Worm (Caenorhabditis elegans) whole organism, L4 larva: Measurements from ENCODE around the gene ZC302.3.

ENCODE experiments used
- D1046.2 ChIP-seq: fragments of 200-800 bp; sonication (Bioruptor generic); IDR thresholded peaks from 2 replicates; pipeline ENCODE4 v1.3.6; 2022; ENCODE audit warnings: missing genetic modification characterization, missing compliant biosample characterization
- F49E8.2 ChIP-seq: sonication (generic microtip); optimal IDR thresholded peaks from 2 replicates; lab custom pipeline; 2016; ENCODE audit warnings: missing compliant biosample characterization, mild to moderate bottlenecking, missing genetic modification characterization, borderline replicate concordance
- R02D3.7 ChIP-seq: fragments of 150-350 bp; sonication (generic microtip); optimal IDR thresholded peaks from 3 replicates; lab custom pipeline; 2014; ENCODE audit warnings: missing biosample characterization, missing genetic modification characterization
- ZK337.2 ChIP-seq: fragments of 200-800 bp; sonication (Bioruptor generic); IDR thresholded peaks from 2 replicates; pipeline ENCODE4 v1.3.6; 2022; ENCODE audit warnings: missing genetic modification reagents, missing genetic modification characterization, missing compliant biosample characterization
- aha-1 ChIP-seq: fragments of 150-350 bp; peaks from one replicate; lab custom pipeline; 2014; ENCODE audit warnings: missing biosample characterization, missing genetic modification characterization
- arid-1 ChIP-seq: fragments of 200-800 bp; sonication (Bioruptor generic); conservative IDR thresholded peaks from 2 replicates; pipeline ENCODE4 v1.3.6; 2022; ENCODE audit warnings: missing genetic modification reagents, missing genetic modification characterization, missing compliant biosample characterization
- ceh-20 ChIP-seq: fragments of 200-800 bp; sonication (Bioruptor generic); IDR thresholded peaks from 2 replicates; pipeline ENCODE4 v1.3.6; 2022; ENCODE audit warnings: missing genetic modification reagents, missing genetic modification characterization, missing compliant biosample characterization
- ceh-82 ChIP-seq: sonication (generic microtip); optimal IDR thresholded peaks from 2 replicates; lab custom pipeline; 2017; ENCODE audit warnings: missing biosample characterization, missing genetic modification characterization
- ces-1 ChIP-seq: fragments of 150-350 bp; sonication (generic microtip); optimal IDR thresholded peaks from 4 replicates; lab custom pipeline; 2014; ENCODE audit warnings: missing biosample characterization, missing genetic modification reagents, missing genetic modification characterization
- daf-16 ChIP-seq, 3 experiments: sonication (generic microtip); optimal IDR thresholded peaks; 2 replicates each; lab custom pipeline; 2016 to 2017; ENCODE audit warnings: missing genetic modification characterization in 3 of 3, missing genetic modification reagents in 3 of 3, mild to moderate bottlenecking in 2 of 3, missing compliant biosample characterization in 2 of 3, missing biosample characterization in 1 of 3, moderate library complexity in 1 of 3
- dmd-6 ChIP-seq: fragments of 200-800 bp; sonication (Bioruptor generic); IDR thresholded peaks from 2 replicates; pipeline ENCODE4 v1.3.6; 2022; ENCODE audit warnings: missing genetic modification reagents, missing genetic modification characterization, missing compliant biosample characterization
- dmd-9 ChIP-seq: fragments of 200-800 bp; sonication (Bioruptor generic); IDR thresholded peaks from 2 replicates; pipeline ENCODE4 v1.3.6; 2022; ENCODE audit warnings: missing genetic modification reagents, missing genetic modification characterization, missing compliant biosample characterization
- dve-1 ChIP-seq: sonication (generic microtip); optimal IDR thresholded peaks from 2 replicates; lab custom pipeline; 2017; ENCODE audit warnings: antibody characterized with exemption, mild to moderate bottlenecking, missing genetic modification characterization, missing compliant biosample characterization; ENCODE audit not compliant: insufficient read depth
- egl-43 ChIP-seq: fragments of 200-800 bp; sonication (Bioruptor generic); IDR thresholded peaks from 2 replicates; pipeline ENCODE4 v1.3.6; 2022; ENCODE audit warnings: missing genetic modification reagents, missing genetic modification characterization, missing compliant biosample characterization
- hlh-11 ChIP-seq: fragments of 200-800 bp; sonication (Bioruptor generic); optimal IDR thresholded peaks from 2 replicates; lab custom pipeline; 2018; ENCODE audit warnings: mild to moderate bottlenecking, missing genetic modification characterization, missing compliant biosample characterization
- hlh-30 ChIP-seq: sonication (generic microtip); optimal IDR thresholded peaks from 2 replicates; lab custom pipeline; 2017; ENCODE audit warnings: antibody characterized with exemption, mild to moderate bottlenecking, missing genetic modification characterization, missing compliant biosample characterization; ENCODE audit not compliant: insufficient read depth
- lim-7 ChIP-seq: fragments of 200-800 bp; sonication (Bioruptor generic); IDR thresholded peaks from 2 replicates; pipeline ENCODE4 v1.3.6; 2022; ENCODE audit warnings: missing genetic modification characterization, missing compliant biosample characterization
- lin-13 ChIP-seq: fragments of 150-350 bp; optimal IDR thresholded peaks from 2 replicates; lab custom pipeline; 2014; ENCODE audit warnings: missing biosample characterization, missing genetic modification reagents, missing genetic modification characterization
- madf-9 ChIP-seq: fragments of 200-800 bp; sonication (Bioruptor generic); conservative IDR thresholded peaks from 2 replicates; pipeline ENCODE4 v1.3.6; 2022; ENCODE audit warnings: missing genetic modification reagents, missing genetic modification characterization, missing compliant biosample characterization
- mdl-1 ChIP-seq, 2 experiments: fragments of 150-350 bp in 1 of 2; sonication (generic microtip) in 1 of 2; optimal IDR thresholded peaks; 2 replicates each; lab custom pipeline; 2014 to 2017; ENCODE audit warnings: missing biosample characterization in 2 of 2, missing genetic modification characterization in 2 of 2
- mep-1 ChIP-seq: fragments of 150-350 bp; sonication (generic microtip); optimal IDR thresholded peaks from 3 replicates; lab custom pipeline; 2014; ENCODE audit warnings: missing biosample characterization, missing genetic modification characterization
- mes-2 ChIP-seq: sonication (generic microtip); optimal IDR thresholded peaks from 2 replicates; lab custom pipeline; 2016; ENCODE audit warnings: missing genotype, mild to moderate bottlenecking, missing genetic modification characterization, missing compliant biosample characterization; ENCODE audit not compliant: poor library complexity, severe bottlenecking
- nhr-102 ChIP-seq: sonication (generic microtip); optimal IDR thresholded peaks from 2 replicates; lab custom pipeline; 2016; ENCODE audit warnings: mild to moderate bottlenecking, missing genetic modification characterization, moderate library complexity, missing compliant biosample characterization
- nhr-11 ChIP-seq: fragments of 150-350 bp; optimal IDR thresholded peaks from 2 replicates; lab custom pipeline; 2014; ENCODE audit warnings: missing biosample characterization, missing genetic modification characterization
- nhr-111 ChIP-seq: fragments of 200-800 bp; sonication (Bioruptor generic); optimal IDR thresholded peaks from 2 replicates; lab custom pipeline; 2018; ENCODE audit warnings: mild to moderate bottlenecking, missing genetic modification characterization, missing compliant biosample characterization
- nhr-28 ChIP-seq: fragments of 150-350 bp; optimal IDR thresholded peaks from 2 replicates; lab custom pipeline; 2014; ENCODE audit warnings: missing biosample characterization, missing genetic modification characterization
- nhr-41 ChIP-seq: fragments of 200-800 bp; sonication (Bioruptor generic); IDR thresholded peaks from 2 replicates; pipeline ENCODE4 v1.3.6; 2022; ENCODE audit warnings: missing genetic modification reagents, missing genetic modification characterization, missing compliant biosample characterization
- nhr-42 ChIP-seq: fragments of 200-800 bp; sonication (Bioruptor generic); IDR thresholded peaks from 2 replicates; pipeline ENCODE4 v1.3.6; 2022; ENCODE audit warnings: missing genetic modification characterization, missing compliant biosample characterization
- nhr-48 ChIP-seq: sonication (generic microtip); optimal IDR thresholded peaks from 2 replicates; lab custom pipeline; 2016; ENCODE audit warnings: mild to moderate bottlenecking, missing genetic modification characterization, missing compliant biosample characterization
- nhr-77 ChIP-seq: fragments of 150-350 bp; optimal IDR thresholded peaks from 2 replicates; lab custom pipeline; 2014; ENCODE audit warnings: missing biosample characterization, missing genetic modification characterization
- pqm-1 ChIP-seq: sonication (generic microtip); optimal IDR thresholded peaks from 2 replicates; lab custom pipeline; 2017; ENCODE audit warnings: missing biosample characterization, missing genetic modification characterization
- rbr-2 ChIP-seq: sonication (generic microtip); optimal IDR thresholded peaks from 2 replicates; lab custom pipeline; 2016; ENCODE audit warnings: missing genotype, missing genetic modification characterization, missing compliant biosample characterization
- sdz-12 ChIP-seq: fragments of 200-800 bp; sonication (Bioruptor generic); optimal IDR thresholded peaks from 2 replicates; lab custom pipeline; 2018; ENCODE audit warnings: mild to moderate bottlenecking, missing genetic modification characterization, missing compliant biosample characterization
- spr-1 ChIP-seq: sonication (generic microtip); optimal IDR thresholded peaks from 2 replicates; lab custom pipeline; 2016; ENCODE audit warnings: mild to moderate bottlenecking, missing genetic modification characterization, missing compliant biosample characterization
- tag-97 ChIP-seq: fragments of 200-800 bp; sonication (Bioruptor generic); IDR thresholded peaks from 2 replicates; pipeline ENCODE4 v1.3.6; 2022; ENCODE audit warnings: missing genetic modification characterization, missing compliant biosample characterization
- tra-1 ChIP-seq: fragments of 200-800 bp; sonication (Bioruptor generic); IDR thresholded peaks from 2 replicates; pipeline ENCODE4 v1.3.6; 2022; ENCODE audit warnings: missing genetic modification reagents, missing genetic modification characterization, missing compliant biosample characterization
- unc-39 ChIP-seq: sonication (generic microtip); optimal IDR thresholded peaks from 2 replicates; lab custom pipeline; 2017; ENCODE audit warnings: missing biosample characterization, missing genetic modification characterization
- unc-62 ChIP-seq, 3 experiments: fragments of 150-350 bp in 1 of 3; sonication (generic microtip); optimal IDR thresholded peaks in 2 of 3; peaks in 1 of 3; 1 replicate in 1 of 3; 2 replicates in 2 of 3; lab custom pipeline; 2014 to 2017; ENCODE audit warnings: missing biosample characterization in 3 of 3, missing genetic modification characterization in 3 of 3, missing genetic modification reagents in 3 of 3, missing genotype in 1 of 3
- vab-7 ChIP-seq: fragments of 200-800 bp; sonication (Bioruptor generic); IDR thresholded peaks from 2 replicates; pipeline ENCODE4 v1.3.6; 2022; ENCODE audit warnings: missing genetic modification reagents, missing genetic modification characterization, missing compliant biosample characterization
- zip-11 ChIP-seq: fragments of 200-800 bp; sonication (Bioruptor generic); IDR thresholded peaks from 2 replicates; pipeline ENCODE4 v1.3.6; 2022; ENCODE audit warnings: missing genetic modification characterization, missing compliant biosample characterization
- zip-2 ChIP-seq: fragments of 150-350 bp; optimal IDR thresholded peaks from 2 replicates; lab custom pipeline; 2014; ENCODE audit warnings: missing biosample characterization, missing genetic modification characterization
- ztf-11 ChIP-seq: fragments of 150-350 bp; optimal IDR thresholded peaks from 2 replicates; lab custom pipeline; 2014; ENCODE audit warnings: missing biosample characterization, missing genetic modification characterization

Gene ZC302.3

DNA sequence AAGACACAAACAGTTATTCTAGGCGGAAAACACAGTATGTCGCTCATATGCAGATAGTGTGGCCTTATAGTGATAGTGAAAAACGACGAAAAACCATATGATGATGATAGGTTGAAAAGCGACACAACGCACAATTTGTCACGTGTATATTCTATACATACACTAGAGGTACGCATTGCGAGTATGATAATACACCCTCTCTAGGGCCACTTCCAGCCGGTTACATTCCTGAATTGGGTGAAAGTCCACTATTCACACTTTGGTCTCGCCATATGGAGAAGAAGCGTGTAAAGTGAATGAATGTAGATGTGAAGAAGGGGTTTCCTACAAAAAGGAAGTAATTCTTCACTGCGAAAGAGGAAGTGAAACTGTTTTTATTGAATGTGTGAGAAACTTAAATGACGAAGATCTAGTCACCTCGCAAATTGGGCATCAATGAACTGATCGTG is 11.8 kb downstream of the ZC302.3 start (continued):
- no peak for TF ChIP-seq F49E8.2 (tag; lab: Kevin White, UChicago)
- no peak for TF ChIP-seq zip-2 (tag; lab: Kevin White, UChicago)

DNA sequence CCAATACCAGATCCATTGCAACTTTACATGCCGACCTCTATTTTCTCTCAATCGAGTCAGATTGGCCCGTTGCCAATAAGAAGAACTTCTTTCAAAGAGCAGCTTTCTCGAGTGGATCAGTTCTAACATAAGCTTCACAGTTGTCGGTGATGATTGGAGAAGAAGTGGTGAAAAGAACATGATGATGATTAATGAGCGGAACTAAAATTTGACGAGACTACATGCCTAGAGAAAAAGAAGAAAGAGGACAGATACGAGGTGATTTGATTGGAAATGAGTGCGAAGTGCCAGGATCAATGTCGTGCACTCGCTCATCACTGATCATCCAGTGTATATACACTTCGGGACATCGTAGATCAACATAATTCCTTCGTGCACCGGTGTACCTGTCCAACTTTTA is 13.6 kb downstream of the ZC302.3 start:
- TF ChIP-seq madf-9 (GFP tag; lab: Robert Waterston, UW) (no peak), R02D3.7 (tag; lab: Kevin White, UChicago) (no peak), nhr-111 (GFP tag; lab: Kevin White, UChicago) (no peak), nhr-11 (tag; lab: Kevin White, UChicago) (peak; percentile 93), mes-2 (tag; lab: Kevin White, UChicago) (peak; percentile 18), ceh-82 (tag; lab: Kevin White, UChicago) (no peak), hlh-11 (tag; lab: Kevin White, UChicago) (peak; percentile 67), nhr-28 (tag; lab: Kevin White, UChicago) (peak; percentile 79), lin-13 (GFP tag; lab: Kevin White, UChicago) (no peak), spr-1 (tag; lab: Kevin White, UChicago) (no peak), nhr-42 (no peak), hlh-30 (tag; lab: Kevin White, UChicago) (peak; percentile 6), vab-7 (GFP tag; lab: Robert Waterston, UW) (no peak), ceh-20 (GFP tag; lab: Robert Waterston, UW) (peak; percentile 87), unc-39 (no peak), sdz-12 (GFP tag; lab: Kevin White, UChicago) (no peak), zip-11 (GFP tag; lab: Robert Waterston, UW) (no peak), ztf-11 (no peak), egl-43 (GFP tag; lab: Robert Waterston, UW) (no peak), ZK337.2 (GFP tag; lab: Robert Waterston, UW) (0 out of 2 replicates have a peak, but pooled peaks have one; percentile 29), aha-1 (tag; lab: Kevin White, UChicago) (no peak), rbr-2 (tag; lab: Kevin White, UChicago) (no peak), mdl-1 (tag; optimal IDR thresholded peaks at IDR 0.05; lab: Kevin White, UChicago) (no peak), nhr-41 (GFP tag; lab: Robert Waterston, UW) (no peak), arid-1 (no peak), ces-1 (no peak), lim-7 (GFP tag; lab: Robert Waterston, UW) (no peak), daf-16 (GFP tag; optimal IDR thresholded peaks at IDR 0.05; lab: Kevin White, UChicago) (peak in 1 of 2 experiments; percentile 89), daf-16 (tag; optimal IDR thresholded peaks at IDR 0.05; lab: Kevin White, UChicago) (no peak), unc-62 (GFP tag; optimal IDR thresholded peaks at IDR 0.05 in 1 of 2; lab: Kevin White, UChicago) (peak in 1 of 2 experiments; percentile 99), unc-62 (tag; optimal IDR thresholded peaks at IDR 0.05; lab: Kevin White, UChicago) (no peak)
- TF ChIP-seq, all 104 proteins: peak for 9

DNA sequence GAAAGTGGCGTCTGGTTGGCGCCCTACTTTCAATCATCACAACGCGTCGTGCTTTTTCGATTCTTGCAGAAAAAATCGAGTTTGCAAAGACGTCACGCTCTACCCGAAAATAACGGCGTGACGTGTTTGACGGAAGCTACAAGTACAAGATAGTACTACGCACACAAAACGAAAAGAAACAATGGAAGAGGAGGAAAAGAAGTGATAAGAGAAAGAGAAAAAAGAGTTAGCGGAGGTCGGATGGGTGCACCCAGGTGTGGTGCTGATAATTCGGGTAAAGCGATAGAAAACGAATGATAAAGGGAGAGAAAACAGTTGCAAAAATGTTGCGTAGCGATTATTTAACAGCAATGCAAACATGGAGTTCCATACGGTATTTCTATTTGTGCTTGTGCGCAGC is 14.6 kb downstream of the ZC302.3 start:
- TF ChIP-seq nhr-48 (tag; lab: Kevin White, UChicago): peak; percentile 76
- TF ChIP-seq mdl-1 (tag; optimal IDR thresholded peaks at IDR 0.05; lab: Kevin White, UChicago): peak in 1 of 2 experiments; percentile 45
- TF ChIP-seq tra-1: 0 out of 2 replicates have a peak, but pooled peaks have one; percentile 23
- peak; percentile 38 for TF ChIP-seq nhr-77 (tag; lab: Kevin White, UChicago)
- TF ChIP-seq nhr-102 (tag; lab: Kevin White, UChicago): peak; percentile 29
- TF ChIP-seq mep-1 (tag; lab: Kevin White, UChicago): no peak
- TF ChIP-seq pqm-1: peak; percentile 76
- TF ChIP-seq nhr-11 (tag; lab: Kevin White, UChicago): no peak
- TF ChIP-seq unc-62 (GFP tag; optimal IDR thresholded peaks at IDR 0.05 in 1 of 2; lab: Kevin White, UChicago): peak in 1 of 2 experiments; percentile 53
- no peak for TF ChIP-seq unc-62 (tag; optimal IDR thresholded peaks at IDR 0.05; lab: Kevin White, UChicago)
- peak; percentile 74 for TF ChIP-seq hlh-11 (tag; lab: Kevin White, UChicago)
- peak; percentile 78 for TF ChIP-seq dmd-6
- TF ChIP-seq dmd-9 (GFP tag; lab: Robert Waterston, UW): no peak
- TF ChIP-seq dve-1 (tag; lab: Kevin White, UChicago): peak; percentile 35
- TF ChIP-seq aha-1 (tag; lab: Kevin White, UChicago): peak; percentile 69
- TF ChIP-seq daf-16 (GFP tag; optimal IDR thresholded peaks at IDR 0.05; lab: Kevin White, UChicago): no peak
- peak; percentile 70 for TF ChIP-seq daf-16 (tag; optimal IDR thresholded peaks at IDR 0.05; lab: Kevin White, UChicago)
- TF ChIP-seq tag-97 (GFP tag; lab: Robert Waterston, UW): no peak
- TF ChIP-seq nhr-28 (tag; lab: Kevin White, UChicago): peak; percentile 97
- TF ChIP-seq D1046.2 (GFP tag; lab: Robert Waterston, UW): no peak
- TF ChIP-seq, all 104 proteins: peak for 13
